Fruit fly (Drosophila melanogaster) whole organism, wandering third instar larva: ENCODE measurements around the gene CG3552.

Source experiments
- Abd-B ChIP-seq: fragments of >200 bp; optimal IDR thresholded peaks from 2 replicates; lab custom pipeline; 2017; ENCODE audit warnings: missing biosample characterization, missing genetic modification characterization
- CG32264 ChIP-seq: fragments of 200-800 bp; sonication (Bioruptor generic); optimal IDR thresholded peaks from 2 replicates; lab custom pipeline; 2016; ENCODE audit warnings: missing biosample characterization, missing genetic modification characterization
- CG9705 ChIP-seq: fragments of 200-800 bp; sonication (Bioruptor generic); optimal IDR thresholded peaks from 2 replicates; lab custom pipeline; 2018; ENCODE audit warnings: missing biosample characterization, mild to moderate bottlenecking, missing genetic modification characterization
- CrebA ChIP-seq: fragments of 200-800 bp; sonication (Bioruptor generic); optimal IDR thresholded peaks from 2 replicates; lab custom pipeline; 2016; ENCODE audit warnings: missing biosample characterization, mild to moderate bottlenecking, missing genetic modification characterization, borderline replicate concordance
- Dfd ChIP-seq: fragments of >200 bp; optimal IDR thresholded peaks from 2 replicates; lab custom pipeline; 2017; ENCODE audit warnings: missing biosample characterization, missing genetic modification characterization
- Dif ChIP-seq: fragments of 200-275, 200-300 bp; sonication (Bioruptor generic); optimal IDR thresholded peaks from 2 replicates; lab custom pipeline; 2018; ENCODE audit warnings: missing biosample characterization, missing genetic modification characterization; ENCODE audit not compliant: partially characterized antibody
- GATAd ChIP-seq: sonication (Bioruptor generic); optimal IDR thresholded peaks from 2 replicates; lab custom pipeline; 2016; ENCODE audit warnings: missing biosample characterization, missing genetic modification characterization
- HLH106 ChIP-seq: fragments of 200-800 bp; optimal IDR thresholded peaks from 3 replicates; lab custom pipeline; 2019; ENCODE audit warnings: missing biosample characterization, mild to moderate bottlenecking, missing genetic modification characterization, moderate library complexity
- Hnf4 ChIP-seq: fragments of 200-800 bp; sonication (Bioruptor generic); optimal IDR thresholded peaks from 2 replicates; lab custom pipeline; 2016; ENCODE audit warnings: missing biosample characterization, mild to moderate bottlenecking, missing genetic modification characterization
- Hr78 ChIP-seq: fragments of >200 bp; optimal IDR thresholded peaks from 2 replicates; lab custom pipeline; 2017; ENCODE audit warnings: missing biosample characterization, missing genetic modification characterization
- Hr83 ChIP-seq: fragments of 200-300 bp; sonication (Bioruptor generic); optimal IDR thresholded peaks from 2 replicates; lab custom pipeline; 2016; ENCODE audit warnings: missing biosample characterization, mild to moderate bottlenecking, missing genetic modification characterization, moderate library complexity; ENCODE audit not compliant: poor library complexity, severe bottlenecking
- Jra ChIP-seq: sonication (Bioruptor generic); optimal IDR thresholded peaks from 2 replicates; lab custom pipeline; 2016; ENCODE audit warnings: missing biosample characterization, missing genetic modification characterization
- Mio ChIP-seq: sonication (Bioruptor generic); optimal IDR thresholded peaks from 2 replicates; lab custom pipeline; 2016; ENCODE audit warnings: missing biosample characterization, missing genetic modification characterization
- Myc ChIP-seq: fragments of >200 bp; optimal IDR thresholded peaks from 2 replicates; lab custom pipeline; 2017
- N ChIP-seq: fragments of >200 bp; optimal IDR thresholded peaks from 2 replicates; lab custom pipeline; 2018; ENCODE audit warnings: missing biosample characterization, missing external identifiers, missing genetic modification characterization
- OdsH ChIP-seq: fragments of 200-800 bp; sonication (Bioruptor generic); optimal IDR thresholded peaks from 2 replicates; lab custom pipeline; 2016; ENCODE audit warnings: missing biosample characterization, mild to moderate bottlenecking, missing genetic modification characterization
- Rel ChIP-seq, 2 experiments: fragments of 200-800 bp; sonication (Bioruptor generic) in 1 of 2; optimal IDR thresholded peaks; 2 replicates in 1 of 2; 3 replicates in 1 of 2; lab custom pipeline; 2016 to 2019; ENCODE audit warnings: mild to moderate bottlenecking in 2 of 2, missing biosample characterization in 2 of 2, missing genetic modification characterization in 2 of 2, moderate library complexity in 1 of 2
- Sp1 ChIP-seq: fragments of 200-800 bp; sonication (Bioruptor generic); optimal IDR thresholded peaks from 3 replicates; lab custom pipeline; 2019; ENCODE audit warnings: missing biosample characterization, mild to moderate bottlenecking, missing genetic modification characterization, moderate library complexity
- Vsx2 ChIP-seq: fragments of 200-300, 225-300 bp; sonication (Bioruptor generic); optimal IDR thresholded peaks from 2 replicates; lab custom pipeline; 2018; ENCODE audit warnings: missing biosample characterization, missing genetic modification characterization; ENCODE audit not compliant: partially characterized antibody
- br ChIP-seq: fragments of 200-800 bp; sonication (Bioruptor generic); optimal IDR thresholded peaks from 2 replicates; lab custom pipeline; 2016; ENCODE audit warnings: missing biosample characterization, missing genetic modification characterization
- brk ChIP-seq: fragments of 200-800 bp; sonication (Bioruptor generic); optimal IDR thresholded peaks from 2 replicates; lab custom pipeline; 2016; ENCODE audit warnings: missing biosample characterization, mild to moderate bottlenecking, missing genetic modification characterization
- dl ChIP-seq, 2 experiments: fragments of 175-275, 200-275 bp in 1 of 2; fragments of 200-275 bp in 1 of 2; sonication (Bioruptor generic); optimal IDR thresholded peaks; lab custom pipeline; 2018; ENCODE audit warnings: mild to moderate bottlenecking in 2 of 2, missing biosample characterization in 2 of 2, missing genetic modification characterization in 2 of 2, moderate library complexity in 2 of 2; ENCODE audit not compliant: partially characterized antibody in 2 of 2, insufficient read depth in 1 of 2
- dmrt93B ChIP-seq: fragments of 200-800 bp; sonication (Bioruptor generic); optimal IDR thresholded peaks from 2 replicates; lab custom pipeline; 2018; ENCODE audit warnings: missing biosample characterization, mild to moderate bottlenecking, missing genetic modification characterization
- dsf ChIP-seq: sonication (Bioruptor generic); optimal IDR thresholded peaks from 2 replicates; lab custom pipeline; 2016; ENCODE audit warnings: missing biosample characterization, missing genetic modification characterization, borderline replicate concordance
- ey ChIP-seq: fragments of 200-800 bp; sonication (Bioruptor generic); optimal IDR thresholded peaks from 2 replicates; lab custom pipeline; 2016; ENCODE audit warnings: missing biosample characterization, missing genetic modification characterization
- foxo ChIP-seq, 2 experiments: fragments of 200-800 bp; sonication (Bioruptor generic); optimal IDR thresholded peaks; 2 replicates in 1 of 2; 3 replicates in 1 of 2; lab custom pipeline; 2016 to 2017; ENCODE audit warnings: missing biosample characterization in 2 of 2, missing genetic modification characterization in 2 of 2
- fru ChIP-seq: fragments of 200-800 bp; sonication (Bioruptor generic); optimal IDR thresholded peaks from 3 replicates; lab custom pipeline; 2016; ENCODE audit warnings: missing biosample characterization, mild to moderate bottlenecking, missing genetic modification characterization
- h ChIP-seq: fragments of 200-800 bp; sonication (Bioruptor generic); optimal IDR thresholded peaks from 3 replicates; lab custom pipeline; 2016; ENCODE audit warnings: missing biosample characterization, mild to moderate bottlenecking, missing genetic modification characterization
- jim ChIP-seq: fragments of 175-275, 200-325 bp; sonication (Bioruptor generic); optimal IDR thresholded peaks from 2 replicates; lab custom pipeline; 2016; ENCODE audit warnings: missing biosample characterization, mild to moderate bottlenecking, missing genetic modification characterization
- lola ChIP-seq: fragments of >200 bp; optimal IDR thresholded peaks from 2 replicates; lab custom pipeline; 2017; ENCODE audit warnings: missing biosample characterization, missing genetic modification characterization
- pan ChIP-seq: fragments of >200 bp; optimal IDR thresholded peaks from 2 replicates; lab custom pipeline; 2017
- psq ChIP-seq: fragments of 200-800 bp; sonication (Bioruptor generic); optimal IDR thresholded peaks from 3 replicates; lab custom pipeline; 2017; ENCODE audit warnings: missing biosample characterization, mild to moderate bottlenecking, missing genetic modification characterization, moderate library complexity
- rgr ChIP-seq: fragments of 200-800 bp; sonication (Bioruptor generic); optimal IDR thresholded peaks from 3 replicates; lab custom pipeline; 2016; ENCODE audit warnings: missing biosample characterization, mild to moderate bottlenecking, missing genetic modification characterization
- sage ChIP-seq: fragments of 200-800 bp; sonication (Bioruptor generic); optimal IDR thresholded peaks from 2 replicates; lab custom pipeline; 2016; ENCODE audit warnings: missing biosample characterization, mild to moderate bottlenecking, missing genetic modification characterization
- sv ChIP-seq: fragments of 200-800 bp; sonication (Bioruptor generic); optimal IDR thresholded peaks from 3 replicates; lab custom pipeline; 2016; ENCODE audit warnings: missing biosample characterization, missing genetic modification characterization
- tai ChIP-seq: sonication (Bioruptor generic); optimal IDR thresholded peaks from 2 replicates; lab custom pipeline; 2016; ENCODE audit warnings: missing biosample characterization, missing genetic modification characterization
- usp ChIP-seq: fragments of >200 bp; optimal IDR thresholded peaks from 2 replicates; lab custom pipeline; 2017; ENCODE audit warnings: missing biosample characterization, missing genetic modification characterization
- woc ChIP-seq: sonication (Bioruptor generic); optimal IDR thresholded peaks from 2 replicates; lab custom pipeline; 2016; ENCODE audit warnings: missing biosample characterization, mild to moderate bottlenecking, missing genetic modification characterization

The CG3552 gene

dm6 chr3L:9455819-9456388 is at the start of gene CG3552, which contains the start of gene phol:
TSS of gene CG3552 (plus strand) at chr3L:9456318.
TSS of gene phol (minus strand) at chr3L:9456281.
- TF ChIP-seq Hr78 (GFP tag; lab: Kevin White, UChicago) = no peak
- TF ChIP-seq Rel (GFP tag; optimal IDR thresholded peaks at IDR 0.05; lab: Kevin White, UChicago) = no peak
- peak; percentile 90 for TF ChIP-seq Rel (tag; optimal IDR thresholded peaks at IDR 0.05; lab: Kevin White, UChicago)
- no peak for TF ChIP-seq Hnf4
- TF ChIP-seq GATAd (GFP tag; lab: Kevin White, UChicago) = no peak
- TF ChIP-seq Sp1 (GFP tag; lab: Kevin White, UChicago) = peak; percentile 26
- peak; percentile 2 for TF ChIP-seq HLH106 (tag; lab: Kevin White, UChicago)
- TF ChIP-seq foxo (GFP tag; optimal IDR thresholded peaks at IDR 0.05; lab: Kevin White, UChicago) = peak in 1 of 2 experiments; percentile 3
- peak; percentile 7 for TF ChIP-seq rgr (GFP tag; lab: Kevin White, UChicago)
- TF ChIP-seq Myc (lab: Kevin White, UChicago) = peak; percentile 9
- TF ChIP-seq sage = no peak

DNA sequence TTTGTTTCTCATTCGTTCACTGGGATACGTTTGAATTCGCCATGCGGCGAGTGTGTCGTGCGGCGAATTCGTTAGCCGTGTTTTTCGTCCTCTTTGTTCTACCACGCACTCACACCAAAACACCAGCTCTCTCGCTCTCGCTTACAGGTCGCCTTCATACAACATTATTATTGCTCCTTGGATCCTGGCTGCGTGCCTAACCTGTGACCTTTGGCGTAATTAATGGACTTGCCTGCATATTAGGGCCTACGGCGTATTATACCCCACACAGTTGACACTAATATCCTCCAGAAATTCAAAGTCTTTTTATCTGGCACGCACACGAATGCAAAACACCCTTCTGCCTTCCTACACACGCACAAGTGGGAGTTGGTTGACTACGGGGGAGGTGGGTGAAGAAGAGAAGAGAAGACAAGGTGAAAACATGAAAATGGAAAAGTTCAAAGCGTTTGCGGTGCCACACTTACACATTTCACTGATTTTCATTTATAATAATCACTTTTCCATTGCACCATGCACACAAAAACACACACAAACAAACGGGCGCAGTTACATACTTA is 46.0 kb upstream of the CG3552 start:
- TF ChIP-seq tai = no peak
- TF ChIP-seq psq = peak; percentile 15
- no peak for TF ChIP-seq lola (GFP tag; lab: Kevin White, UChicago)

DNA sequence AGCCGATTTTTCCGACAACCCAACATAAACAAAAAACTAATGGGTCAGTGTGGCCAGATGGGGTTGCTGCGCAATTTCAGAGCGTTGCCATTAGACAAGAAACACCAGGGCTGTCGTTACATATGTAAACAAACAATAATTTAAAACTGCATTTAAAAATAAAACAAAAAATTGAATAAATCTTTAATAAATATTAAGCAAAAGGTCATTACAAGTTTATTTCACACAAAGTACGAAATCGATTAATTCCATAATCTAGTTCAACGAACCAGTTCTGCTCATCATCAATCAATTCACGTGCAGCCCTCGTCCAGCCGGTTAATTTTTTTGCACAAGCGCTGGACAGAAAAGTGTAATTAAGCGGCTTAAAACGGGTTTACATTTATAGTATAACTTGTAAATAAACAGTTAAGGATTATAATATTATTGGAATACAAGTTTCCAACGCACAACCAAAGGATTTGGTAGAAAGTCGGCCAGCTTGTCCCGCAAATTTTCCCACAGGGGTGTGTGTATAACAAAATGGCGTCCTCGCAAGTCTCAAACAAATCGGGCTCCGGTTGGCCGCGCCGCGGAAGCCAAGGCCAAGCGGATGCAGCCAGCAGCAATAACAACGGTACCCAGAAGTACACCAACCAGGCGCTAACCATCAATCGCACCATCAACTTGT is 45.2 kb upstream of the CG3552 start, which contains the start of the genes CG4022 and Cpsf5:
Gene CG4022, minus strand, starts transcription at position 79 of the 670 bp plus-strand sequence.
Gene Cpsf5, plus strand, starts transcription at position 285 of the 670 bp plus-strand sequence.
- TF ChIP-seq dl (GFP tag; optimal IDR thresholded peaks at IDR 0.05; lab: Kevin White, UChicago; ENCODE audit: insufficient read depth in 1 of 2, partially characterized antibody in 2 of 2) (no peak), woc (GFP tag; lab: Kevin White, UChicago) (peak; percentile 66), Dif (GFP tag; lab: Kevin White, UChicago) (no peak), lola (GFP tag; lab: Kevin White, UChicago) (no peak), Mio (GFP tag; lab: Kevin White, UChicago) (no peak), Rel (GFP tag; optimal IDR thresholded peaks at IDR 0.05; lab: Kevin White, UChicago) (no peak), Rel (tag; optimal IDR thresholded peaks at IDR 0.05; lab: Kevin White, UChicago) (peak; percentile 60), Hr83 (GFP tag; lab: Kevin White, UChicago) (peak; percentile 22), psq (peak; percentile 58), tai (no peak), GATAd (GFP tag; lab: Kevin White, UChicago) (peak; percentile 22), rgr (GFP tag; lab: Kevin White, UChicago) (peak; percentile 88), br (GFP tag; lab: Kevin White, UChicago) (peak; percentile 78), pan (no peak), Jra (GFP tag; lab: Kevin White, UChicago) (peak; percentile 77), Abd-B (GFP tag; lab: Kevin White, UChicago) (no peak), CG9705 (GFP tag; lab: Kevin White, UChicago) (peak; percentile 77), fru (GFP tag; lab: Kevin White, UChicago) (peak; percentile 61), foxo (GFP tag; optimal IDR thresholded peaks at IDR 0.05; lab: Kevin White, UChicago) (peak in 1 of 2 experiments; percentile 86), Vsx2 (GFP tag; lab: Kevin White, UChicago) (no peak), OdsH (GFP tag; lab: Kevin White, UChicago) (peak; percentile 77), sage (peak; percentile 56), h (GFP tag; lab: Kevin White, UChicago) (peak; percentile 77), ey (GFP tag; lab: Kevin White, UChicago) (peak; percentile 81), usp (no peak), CrebA (no peak), Sp1 (GFP tag; lab: Kevin White, UChicago) (peak; percentile 76), CG32264 (GFP tag; lab: Kevin White, UChicago) (no peak), Dfd (no peak), N (no peak), HLH106 (tag; lab: Kevin White, UChicago) (peak; percentile 84), dsf (GFP tag; lab: Kevin White, UChicago) (peak; percentile 71), brk (GFP tag; lab: Kevin White, UChicago) (peak; percentile 86), jim (no peak), Hnf4 (peak; percentile 77), Hr78 (GFP tag; lab: Kevin White, UChicago) (no peak), Myc (lab: Kevin White, UChicago) (no peak), dmrt93B (GFP tag; lab: Kevin White, UChicago) (no peak), sv (GFP tag; lab: Kevin White, UChicago) (peak; percentile 81)
